Worm (Caenorhabditis elegans): Measurements from ENCODE around the gene arrd-8.
A peak's percentile ranks its signal among the peaks of the same experiment; 100 is the strongest.

The arrd-8 gene

DNA sequence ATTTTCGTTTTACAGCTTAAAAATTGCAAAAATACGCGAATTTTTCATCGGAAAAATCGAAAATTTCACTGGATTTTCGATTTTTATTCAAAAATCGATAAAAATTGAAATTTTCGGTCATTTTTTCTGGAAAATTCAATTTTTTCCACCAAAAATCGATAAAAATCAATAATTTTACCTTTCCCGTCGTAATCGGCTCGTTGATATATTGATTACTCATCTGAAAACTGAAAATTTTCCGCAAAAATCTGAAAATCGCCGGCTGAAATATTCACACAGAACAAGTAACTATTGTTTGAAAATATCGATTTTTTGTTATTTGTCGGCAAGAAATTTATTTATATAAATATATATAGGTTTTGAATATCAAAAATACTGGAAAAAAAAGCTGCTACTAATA, 28.4 kb upstream of the arrd-8 start, which contains the start of gene cyn-16:
TSS of gene cyn-16 (minus strand) at position 227 of the 400 bp plus-strand sequence.
- no peak for TF ChIP-seq nhr-237 (tag; optimal IDR thresholded peaks at IDR 0.05)
- TF ChIP-seq ama-1 (optimal IDR thresholded peaks at IDR 0.05): peak; percentile 13

DNA sequence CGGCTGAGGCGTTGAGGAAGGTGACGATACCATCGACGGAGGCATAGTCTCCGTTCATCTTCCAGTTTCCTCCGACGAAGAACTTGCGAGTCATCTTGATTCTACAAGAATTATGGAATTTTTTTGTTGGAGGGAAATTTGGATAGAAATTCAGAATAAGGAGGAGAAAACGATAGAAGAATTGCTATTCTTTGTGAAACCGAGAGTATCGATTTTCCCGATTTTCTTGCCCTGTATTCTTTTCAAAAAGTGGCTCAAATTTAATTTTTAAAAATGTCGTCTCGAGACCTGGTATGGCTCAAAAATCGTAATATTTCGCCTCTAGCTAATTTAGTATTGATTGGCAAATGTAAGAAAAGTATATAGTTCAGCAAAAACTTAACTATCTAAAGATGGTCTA, 25.8 kb upstream of the arrd-8 start, which contains the start of gene tpi-1:
TSS of gene tpi-1 (minus strand) at position 101 of the 400 bp plus-strand sequence.
- TF ChIP-seq sma-9 (GFP tag; optimal IDR thresholded peaks at IDR 0.05) (no peak), sma-9 (tag; optimal IDR thresholded peaks at IDR 0.05) (no peak), mdl-1 (tag; optimal IDR thresholded peaks at IDR 0.05) (no peak), nhr-129 (tag; optimal IDR thresholded peaks at IDR 0.05) (no peak), R02D3.7 (tag; optimal IDR thresholded peaks at IDR 0.05) (no peak), nhr-6 (tag; optimal IDR thresholded peaks at IDR 0.05) (no peak), unc-39 (tag; optimal IDR thresholded peaks at IDR 0.05) (no peak), elt-1 (tag; optimal IDR thresholded peaks at IDR 0.05) (no peak), zag-1 (tag; optimal IDR thresholded peaks at IDR 0.05) (no peak)

DNA sequence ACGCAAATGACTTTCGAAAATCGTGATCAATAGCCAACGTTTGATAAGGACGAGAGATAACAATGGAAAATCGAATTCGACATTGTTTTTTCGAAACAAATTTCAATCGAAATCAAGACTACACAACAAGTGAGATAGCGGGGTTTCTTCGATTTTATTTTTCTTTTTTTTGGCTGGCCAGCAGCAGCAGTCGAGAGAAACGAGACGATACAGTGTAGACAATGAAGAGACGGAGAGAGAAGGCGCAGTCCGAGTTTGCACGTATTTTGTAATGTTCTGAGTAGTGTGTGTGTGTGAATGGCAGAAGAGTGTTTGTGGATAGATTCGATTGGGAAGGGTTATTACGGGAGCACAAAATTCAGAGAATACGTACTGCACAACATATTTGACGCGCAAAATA, 24.7 kb upstream of the arrd-8 start:
- TF ChIP-seq sma-9 (GFP tag; optimal IDR thresholded peaks at IDR 0.05): peak; percentile 58
- TF ChIP-seq sma-9 (tag; optimal IDR thresholded peaks at IDR 0.05): no peak
- peak; percentile 25 for TF ChIP-seq sem-4 (tag; optimal IDR thresholded peaks at IDR 0.05)
- peak; percentile 52 for TF ChIP-seq lin-13 (GFP tag; optimal IDR thresholded peaks at IDR 0.05)
- TF ChIP-seq lin-39 (tag; optimal IDR thresholded peaks at IDR 0.05): no peak
- TF ChIP-seq zag-1 (tag; optimal IDR thresholded peaks at IDR 0.05): peak; percentile 6
- peak; percentile 68 for TF ChIP-seq fos-1 (tag; optimal IDR thresholded peaks at IDR 0.05)
- no peak for TF ChIP-seq nhr-12 (tag; optimal IDR thresholded peaks at IDR 0.05)
- no peak for TF ChIP-seq nhr-23 (tag; optimal IDR thresholded peaks at IDR 0.05)
- peak; percentile 28 for TF ChIP-seq sma-3 (GFP tag; optimal IDR thresholded peaks at IDR 0.05)
- TF ChIP-seq nhr-129 (tag; optimal IDR thresholded peaks at IDR 0.05): peak; percentile 87
- TF ChIP-seq lsy-2 (tag; optimal IDR thresholded peaks at IDR 0.05): peak in 1 of 2 experiments; percentile 72
- peak; percentile 73 for TF ChIP-seq crh-2 (tag; optimal IDR thresholded peaks at IDR 0.05)
- TF ChIP-seq ZK546.5 (tag; optimal IDR thresholded peaks at IDR 0.05): no peak
- TF ChIP-seq unc-55 (GFP tag; optimal IDR thresholded peaks at IDR 0.05): peak; percentile 61
- TF ChIP-seq F13H6.1 (tag; optimal IDR thresholded peaks at IDR 0.05): peak; percentile 52
- TF ChIP-seq C34F6.9 (tag; optimal IDR thresholded peaks at IDR 0.05): peak; percentile 78
- no peak for TF ChIP-seq mdl-1 (tag; optimal IDR thresholded peaks at IDR 0.05)
- TF ChIP-seq ama-1 (optimal IDR thresholded peaks at IDR 0.05): peak; percentile 88
- no peak for TF ChIP-seq lin-11 (tag; optimal IDR thresholded peaks at IDR 0.05)
- TF ChIP-seq gmeb-1 (tag; optimal IDR thresholded peaks at IDR 0.05): peak; percentile 37
- TF ChIP-seq nhr-6 (tag; optimal IDR thresholded peaks at IDR 0.05): no peak

DNA sequence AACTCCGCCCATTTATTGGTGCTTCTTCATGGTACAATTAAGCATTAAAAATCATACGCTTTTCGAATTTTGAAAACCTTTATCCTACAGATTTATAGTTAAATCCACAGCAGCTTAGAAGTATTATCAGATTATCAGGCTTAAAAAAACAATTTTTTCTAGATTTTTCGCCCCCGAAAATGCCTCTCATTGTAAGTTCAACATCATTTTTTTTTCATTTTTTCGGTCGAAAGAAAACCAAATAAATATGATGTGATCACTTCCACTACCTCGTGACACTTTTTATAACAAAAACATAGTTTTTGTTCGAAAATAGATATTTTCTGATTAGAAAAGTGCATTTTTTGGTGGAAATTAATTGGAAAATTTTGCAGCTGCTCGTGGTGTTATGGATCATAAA, 23.8 kb upstream of the arrd-8 start:
- TF ChIP-seq R02D3.7 (tag; optimal IDR thresholded peaks at IDR 0.05) (no peak), nhr-10 (tag; optimal IDR thresholded peaks at IDR 0.05) (no peak), nhr-23 (tag; optimal IDR thresholded peaks at IDR 0.05) (no peak), lsy-2 (tag; optimal IDR thresholded peaks at IDR 0.05) (no peak), gmeb-1 (tag; optimal IDR thresholded peaks at IDR 0.05) (no peak), F13H6.1 (tag; optimal IDR thresholded peaks at IDR 0.05) (no peak), Y55F3AM.14 (GFP tag; optimal IDR thresholded peaks at IDR 0.05) (no peak)

DNA sequence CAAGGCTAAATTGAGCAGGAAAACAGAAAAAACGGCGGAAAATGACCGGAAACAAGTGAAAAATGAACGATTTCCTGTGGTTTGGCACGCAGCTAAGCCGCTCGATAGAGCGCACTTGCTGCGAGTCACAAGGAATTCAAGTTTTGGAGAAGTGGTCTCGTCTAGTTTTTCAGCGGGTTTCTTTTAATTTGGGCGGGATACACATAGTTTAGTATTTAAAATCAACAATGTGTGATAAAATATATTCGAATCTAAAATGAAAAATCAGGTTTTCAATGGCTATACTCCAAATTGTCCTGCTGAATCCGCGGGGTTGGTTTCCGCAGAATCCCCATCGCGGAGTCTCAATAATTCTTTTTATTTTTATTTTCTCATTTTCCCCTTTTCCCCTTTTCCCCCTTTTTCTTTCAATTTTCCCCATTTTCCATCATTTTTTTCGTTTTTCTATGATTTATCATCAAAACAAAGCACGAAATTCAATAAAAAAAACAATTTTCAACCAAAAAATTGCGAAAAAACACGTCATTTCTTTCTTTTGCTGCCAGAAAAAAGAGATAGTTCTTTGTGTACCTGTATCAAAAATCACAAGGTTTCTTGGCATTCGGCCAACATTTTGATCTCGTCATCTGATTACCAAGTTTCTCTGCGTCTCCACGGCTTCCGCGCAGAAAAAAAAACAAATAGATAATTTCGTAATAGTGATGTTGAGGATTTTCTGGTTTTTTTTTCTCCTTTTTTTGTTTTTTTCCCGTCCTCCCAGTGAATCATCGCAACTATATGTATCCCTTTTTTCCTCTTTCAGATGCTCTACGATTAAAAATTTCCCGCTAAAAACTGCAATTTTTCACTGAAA, 22.6 kb upstream of the arrd-8 start, which contains the start of gene ippk-1:
TSS of gene ippk-1 (plus strand) at position 803 of the 853 bp plus-strand sequence.
- TF ChIP-seq nhr-23 (tag; optimal IDR thresholded peaks at IDR 0.05) (no peak), alr-1 (tag; optimal IDR thresholded peaks at IDR 0.05) (no peak), sem-4 (tag; optimal IDR thresholded peaks at IDR 0.05) (no peak), skn-1 (tag; optimal IDR thresholded peaks at IDR 0.05) (no peak), nhr-6 (tag; optimal IDR thresholded peaks at IDR 0.05) (no peak), gmeb-1 (tag; optimal IDR thresholded peaks at IDR 0.05) (peak; percentile 33), sma-9 (GFP tag; optimal IDR thresholded peaks at IDR 0.05) (peak; percentile 52), sma-9 (tag; optimal IDR thresholded peaks at IDR 0.05) (no peak), lin-13 (GFP tag; optimal IDR thresholded peaks at IDR 0.05) (peak; percentile 39), lin-11 (tag; optimal IDR thresholded peaks at IDR 0.05) (peak; percentile 13), nhr-12 (tag; optimal IDR thresholded peaks at IDR 0.05) (no peak), ztf-1 (GFP tag; conservative IDR thresholded peaks at IDR 0.05) (no peak), snpc-4 (tag; optimal IDR thresholded peaks at IDR 0.05) (no peak), ztf-11 (tag; optimal IDR thresholded peaks at IDR 0.05) (no peak), elt-1 (tag; optimal IDR thresholded peaks at IDR 0.05) (no peak), unc-39 (tag; optimal IDR thresholded peaks at IDR 0.05) (no peak), ztf-4 (tag; optimal IDR thresholded peaks at IDR 0.05) (no peak), nhr-21 (tag; optimal IDR thresholded peaks at IDR 0.05) (peak; percentile 26), mbf-1 (tag; optimal IDR thresholded peaks at IDR 0.05) (no peak), R02D3.7 (tag; optimal IDR thresholded peaks at IDR 0.05) (no peak), mab-5 (tag; optimal IDR thresholded peaks at IDR 0.05) (no peak), zag-1 (tag; optimal IDR thresholded peaks at IDR 0.05) (no peak), mdl-1 (tag; optimal IDR thresholded peaks at IDR 0.05) (no peak), crh-2 (tag; optimal IDR thresholded peaks at IDR 0.05) (peak; percentile 58), aly-2 (tag; optimal IDR thresholded peaks at IDR 0.05) (no peak), nhr-11 (tag; optimal IDR thresholded peaks at IDR 0.05) (no peak), peb-1 (tag; optimal IDR thresholded peaks at IDR 0.05) (no peak), dmd-4 (tag; optimal IDR thresholded peaks at IDR 0.05) (no peak), ceh-82 (tag; optimal IDR thresholded peaks at IDR 0.05) (no peak), sma-3 (GFP tag; optimal IDR thresholded peaks at IDR 0.05) (peak; percentile 64)
